Fruit fly (Drosophila melanogaster) whole organism: ENCODE measurements around the gene Axs.

Experiments
- CG8478 ChIP-seq: fragments of >200 bp; optimal IDR thresholded peaks from 2 replicates; lab custom pipeline; 2018; ENCODE audit warnings: inconsistent platforms
- EcR ChIP-seq, 2 experiments: fragments of >200 bp; optimal IDR thresholded peaks; 2 replicates each; lab custom pipeline; 2017; ENCODE audit warnings: missing biosample characterization in 2 of 2, missing genetic modification characterization in 2 of 2, missing genetic modification reagents in 2 of 2
- psq ChIP-seq: fragments of >200 bp; optimal IDR thresholded peaks from 2 replicates; lab custom pipeline; 2017
- usp ChIP-seq: fragments of >200 bp; optimal IDR thresholded peaks from 2 replicates; lab custom pipeline; 2017; ENCODE audit warnings: missing biosample characterization, missing genetic modification characterization, mixed read lengths

DNA sequence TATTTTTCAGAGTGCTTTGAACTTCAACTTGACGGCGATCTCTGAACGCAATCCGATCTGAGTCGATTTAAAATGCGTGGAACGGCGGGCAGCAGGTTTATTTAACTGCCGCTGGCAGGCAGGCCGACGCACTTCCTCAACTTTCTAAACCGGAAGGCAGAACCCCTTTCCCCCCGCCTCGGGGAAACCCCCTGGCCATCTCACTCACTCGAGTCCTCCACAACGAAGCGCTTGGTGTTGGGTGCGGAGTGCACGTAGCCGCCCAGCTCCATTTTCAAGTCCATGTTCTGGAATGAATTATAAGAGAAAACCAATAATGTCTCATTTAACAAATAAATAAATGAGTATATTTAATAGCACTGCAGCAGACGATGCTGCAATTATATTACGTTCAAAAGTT lies 13.8 kb downstream of the Axs start:
- no peak for TF ChIP-seq usp
- TF ChIP-seq EcR (GFP tag; optimal IDR thresholded peaks at IDR 0.05; lab: Kevin White, UChicago): no peak
- no peak for TF ChIP-seq CG8478
- TF ChIP-seq psq (lab: Kevin White, UChicago): no peak
